Worm (Caenorhabditis elegans) whole organism, late embryonic: ENCODE measurements around the gene ndx-6.

Experiments
- C08G9.2 ChIP-seq: sonication (generic microtip); optimal IDR thresholded peaks from 2 replicates; lab custom pipeline; 2016; ENCODE audit warnings: mild to moderate bottlenecking, missing genetic modification characterization, moderate library complexity, missing compliant biosample characterization
- F13H6.1 ChIP-seq: sonication (generic microtip); optimal IDR thresholded peaks from 2 replicates; lab custom pipeline; 2016; ENCODE audit warnings: missing genetic modification characterization, missing compliant biosample characterization
- Y22D7AL.16 ChIP-seq: sonication (generic microtip); optimal IDR thresholded peaks from 2 replicates; lab custom pipeline; 2016; ENCODE audit warnings: missing genetic modification characterization, missing compliant biosample characterization
- ahr-1 ChIP-seq: sonication (generic microtip); optimal IDR thresholded peaks from 2 replicates; lab custom pipeline; 2016; ENCODE audit warnings: missing genetic modification characterization, missing compliant biosample characterization
- ama-1 ChIP-seq: fragments of 150-350 bp; optimal IDR thresholded peaks from 2 replicates; lab custom pipeline; 2014
- ceh-18 ChIP-seq: sonication (generic microtip); optimal IDR thresholded peaks from 2 replicates; lab custom pipeline; 2016; ENCODE audit warnings: missing genetic modification characterization, missing compliant biosample characterization
- ceh-19 ChIP-seq: fragments of 200-800 bp; sonication (Bioruptor generic); optimal IDR thresholded peaks from 2 replicates; lab custom pipeline; 2018; ENCODE audit warnings: mild to moderate bottlenecking, missing genetic modification characterization, missing compliant biosample characterization
- ceh-2 ChIP-seq: sonication (generic microtip); optimal IDR thresholded peaks from 2 replicates; lab custom pipeline; 2016; ENCODE audit warnings: missing genotype, missing genetic modification characterization, missing compliant biosample characterization
- ceh-22 ChIP-seq: sonication (generic microtip); optimal IDR thresholded peaks from 2 replicates; lab custom pipeline; 2017; ENCODE audit warnings: missing biosample characterization, missing genetic modification characterization
- ceh-24 ChIP-seq: sonication (generic microtip); optimal IDR thresholded peaks from 2 replicates; lab custom pipeline; 2016; ENCODE audit warnings: mild to moderate bottlenecking, missing genetic modification characterization, missing compliant biosample characterization
- ceh-30 ChIP-seq: fragments of 150-350 bp; optimal IDR thresholded peaks from 2 replicates; lab custom pipeline; 2014; ENCODE audit warnings: missing biosample characterization, missing genetic modification characterization
- ceh-31 ChIP-seq: sonication (generic microtip); optimal IDR thresholded peaks from 2 replicates; lab custom pipeline; 2016; ENCODE audit warnings: missing genetic modification characterization, missing compliant biosample characterization
- ceh-34 ChIP-seq: sonication (generic microtip); optimal IDR thresholded peaks from 2 replicates; lab custom pipeline; 2016; ENCODE audit warnings: mild to moderate bottlenecking, missing genetic modification characterization, missing compliant biosample characterization
- ceh-48 ChIP-seq: sonication (generic microtip); optimal IDR thresholded peaks from 2 replicates; lab custom pipeline; 2016; ENCODE audit warnings: missing genetic modification characterization, inconsistent platforms, missing compliant biosample characterization
- ceh-9 ChIP-seq: sonication (generic microtip); optimal IDR thresholded peaks from 2 replicates; lab custom pipeline; 2016; ENCODE audit warnings: mild to moderate bottlenecking, missing genetic modification characterization, inconsistent platforms, missing compliant biosample characterization
- che-1 ChIP-seq: sonication (generic microtip); optimal IDR thresholded peaks from 2 replicates; lab custom pipeline; 2016; ENCODE audit warnings: mild to moderate bottlenecking, missing genetic modification characterization, missing compliant biosample characterization
- dmd-4 ChIP-seq: sonication (generic microtip); optimal IDR thresholded peaks from 2 replicates; lab custom pipeline; 2016; ENCODE audit warnings: borderline replicate concordance, missing genetic modification characterization, missing compliant biosample characterization
- dve-1 ChIP-seq: sonication (generic microtip); optimal IDR thresholded peaks from 2 replicates; lab custom pipeline; 2017; ENCODE audit warnings: antibody characterized with exemption, mild to moderate bottlenecking, missing genetic modification characterization, missing compliant biosample characterization
- elt-2 ChIP-seq: sonication (generic microtip); optimal IDR thresholded peaks from 2 replicates; lab custom pipeline; 2016; ENCODE audit warnings: missing genetic modification reagents, missing genetic modification characterization, missing compliant biosample characterization
- eyg-1 ChIP-seq: sonication (generic microtip); optimal IDR thresholded peaks from 2 replicates; lab custom pipeline; 2016; ENCODE audit warnings: missing genotype, missing genetic modification characterization, missing compliant biosample characterization
- fkh-6 ChIP-seq: sonication (generic microtip); optimal IDR thresholded peaks from 2 replicates; lab custom pipeline; 2016; ENCODE audit warnings: missing genetic modification characterization, missing compliant biosample characterization
- hlh-6 ChIP-seq: sonication (generic microtip); optimal IDR thresholded peaks from 2 replicates; lab custom pipeline; 2016; ENCODE audit warnings: missing genotype, missing genetic modification characterization, missing compliant biosample characterization
- lin-11 ChIP-seq: fragments of 200-800 bp; sonication (Bioruptor generic); optimal IDR thresholded peaks from 2 replicates; lab custom pipeline; 2018; ENCODE audit warnings: mild to moderate bottlenecking, missing genetic modification characterization, missing compliant biosample characterization
- madf-2 ChIP-seq: sonication (generic microtip); optimal IDR thresholded peaks from 2 replicates; lab custom pipeline; 2017; ENCODE audit warnings: missing genetic modification characterization, missing compliant biosample characterization
- mec-3 ChIP-seq: sonication (generic microtip); optimal IDR thresholded peaks from 2 replicates; lab custom pipeline; 2016; ENCODE audit warnings: borderline replicate concordance, missing genetic modification characterization, missing compliant biosample characterization
- nfya-1 ChIP-seq: sonication (generic microtip); optimal IDR thresholded peaks from 2 replicates; lab custom pipeline; 2017; ENCODE audit warnings: missing genetic modification characterization, mild to moderate bottlenecking, missing compliant biosample characterization, antibody characterized with exemption, moderate library complexity
- nhr-232 ChIP-seq: sonication (generic microtip); optimal IDR thresholded peaks from 2 replicates; lab custom pipeline; 2016; ENCODE audit warnings: missing genetic modification characterization, missing compliant biosample characterization
- npax-4 ChIP-seq: sonication (generic microtip); optimal IDR thresholded peaks from 2 replicates; lab custom pipeline; 2016; ENCODE audit warnings: missing genetic modification characterization, missing compliant biosample characterization
- pha-2 ChIP-seq: sonication (generic microtip); optimal IDR thresholded peaks from 2 replicates; lab custom pipeline; 2017; ENCODE audit warnings: mild to moderate bottlenecking, missing genetic modification characterization, missing compliant biosample characterization
- pros-1 ChIP-seq: fragments of 150-350 bp; optimal IDR thresholded peaks from 2 replicates; lab custom pipeline; 2014; ENCODE audit warnings: missing biosample characterization, missing genetic modification reagents, missing genetic modification characterization
- ref-2 ChIP-seq: sonication (generic microtip); optimal IDR thresholded peaks from 2 replicates; lab custom pipeline; 2016; ENCODE audit warnings: missing genetic modification characterization, missing compliant biosample characterization
- sox-2 ChIP-seq: fragments of 200-800 bp; sonication (Bioruptor generic); IDR thresholded peaks from 2 replicates; pipeline ENCODE4 v1.3.6; 2022; ENCODE audit warnings: missing genetic modification reagents, missing genetic modification characterization, missing compliant biosample characterization
- sox-4 ChIP-seq: sonication (generic microtip); optimal IDR thresholded peaks from 2 replicates; lab custom pipeline; 2017; ENCODE audit warnings: mild to moderate bottlenecking, missing genetic modification characterization, inconsistent platforms, missing compliant biosample characterization
- syd-9 ChIP-seq: sonication (generic microtip); optimal IDR thresholded peaks from 2 replicates; lab custom pipeline; 2016; ENCODE audit warnings: mild to moderate bottlenecking, missing genetic modification characterization, moderate library complexity, missing compliant biosample characterization
- tbx-2 ChIP-seq: sonication (generic microtip); optimal IDR thresholded peaks from 2 replicates; lab custom pipeline; 2016; ENCODE audit warnings: missing genetic modification characterization, missing compliant biosample characterization
- unc-3 ChIP-seq, 2 experiments: fragments of 200-800 bp in 1 of 2; sonication (Bioruptor generic) in 1 of 2; sonication (generic microtip) in 1 of 2; conservative IDR thresholded peaks in 1 of 2; optimal IDR thresholded peaks in 1 of 2; 2 replicates each; pipeline versions ENCODE4 v1.3.6 to Lab custom; 2016 to 2022; ENCODE audit warnings: missing compliant biosample characterization in 2 of 2, missing genetic modification characterization in 2 of 2, missing genetic modification reagents in 1 of 2
- unc-55 ChIP-seq: sonication (generic microtip); optimal IDR thresholded peaks from 2 replicates; lab custom pipeline; 2017; ENCODE audit warnings: missing biosample characterization, missing genetic modification reagents, missing genetic modification characterization
- unc-86 ChIP-seq: sonication (generic microtip); optimal IDR thresholded peaks from 2 replicates; lab custom pipeline; 2016; ENCODE audit warnings: missing genetic modification characterization, missing compliant biosample characterization
- zip-5 ChIP-seq: sonication (generic microtip); optimal IDR thresholded peaks from 2 replicates; lab custom pipeline; 2016; ENCODE audit warnings: missing genetic modification characterization, missing compliant biosample characterization
- ztf-16 ChIP-seq: sonication (generic microtip); optimal IDR thresholded peaks from 2 replicates; lab custom pipeline; 2017; ENCODE audit warnings: missing genetic modification characterization, missing compliant biosample characterization

ndx-6 gene

DNA sequence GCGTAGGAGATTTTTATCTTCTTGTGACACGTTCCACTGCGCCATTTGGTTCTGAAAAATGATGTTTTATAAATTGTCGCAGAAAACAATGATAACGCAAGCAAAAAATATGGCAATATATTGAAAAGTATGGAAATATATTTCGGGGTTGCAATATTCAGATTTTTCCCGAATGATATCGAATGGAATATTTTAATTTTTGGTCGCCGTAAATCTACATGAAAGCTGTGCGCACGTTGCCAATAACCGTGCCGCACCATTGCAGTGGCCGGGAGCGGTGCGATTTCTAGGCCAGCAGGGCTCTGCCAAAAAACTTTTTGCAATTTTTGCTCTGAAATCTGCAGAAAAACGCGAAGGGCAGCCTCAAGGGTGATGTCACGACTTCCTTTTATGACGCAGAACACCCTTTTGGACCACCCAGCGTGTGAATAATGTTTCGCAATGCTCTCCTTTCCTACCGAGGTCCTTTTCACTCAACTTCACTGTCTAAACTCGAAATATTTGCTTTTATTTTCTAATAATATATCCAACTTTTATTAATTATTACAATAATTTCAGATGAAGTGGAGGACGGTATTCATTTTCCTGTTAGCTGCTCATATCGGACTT is 31.4 kb downstream of the ndx-6 start, which contains the start of the genes F09E5.11 and bmy-1 (continued):
- TF ChIP-seq ceh-9 (tag; lab: Kevin White, UChicago) (no peak), Y22D7AL.16 (no peak), sox-4 (tag; lab: Kevin White, UChicago) (no peak), nfya-1 (tag; lab: Kevin White, UChicago) (peak; percentile 53), dve-1 (tag; lab: Kevin White, UChicago) (no peak), ceh-48 (tag; lab: Kevin White, UChicago) (peak; percentile 10), pros-1 (tag; lab: Kevin White, UChicago) (no peak), ceh-30 (tag; lab: Kevin White, UChicago) (no peak), ref-2 (peak; percentile 86), hlh-6 (peak; percentile 53), zip-5 (peak; percentile 77), mec-3 (tag; lab: Kevin White, UChicago) (peak; percentile 85), pha-2 (tag; lab: Kevin White, UChicago) (no peak), unc-86 (tag; lab: Kevin White, UChicago) (peak; percentile 66), C08G9.2 (peak; percentile 95), ceh-18 (tag; lab: Kevin White, UChicago) (peak; percentile 55), sox-2 (GFP tag; lab: Robert Waterston, UW) (no peak), ceh-24 (tag; lab: Kevin White, UChicago) (no peak), ahr-1 (tag; lab: Kevin White, UChicago) (peak; percentile 43), npax-4 (no peak), tbx-2 (tag; lab: Kevin White, UChicago) (peak; percentile 97), ceh-22 (tag; lab: Kevin White, UChicago) (no peak), nhr-232 (no peak), ama-1 (lab: Kevin White, UChicago) (no peak), che-1 (tag; lab: Kevin White, UChicago) (no peak), ceh-34 (peak; percentile 62), unc-3 (GFP tag; conservative IDR thresholded peaks at IDR 0.05; lab: Robert Waterston, UW) (no peak), unc-3 (tag; optimal IDR thresholded peaks at IDR 0.05; lab: Kevin White, UChicago) (peak; percentile 28), ceh-2 (tag; lab: Kevin White, UChicago) (peak; percentile 95), syd-9 (peak; percentile 20), unc-55 (GFP tag; lab: Kevin White, UChicago) (no peak), F13H6.1 (tag; lab: Kevin White, UChicago) (peak; percentile 27), ztf-16 (tag; lab: Kevin White, UChicago) (peak; percentile 36), madf-2 (tag; lab: Kevin White, UChicago) (peak; percentile 64)

DNA sequence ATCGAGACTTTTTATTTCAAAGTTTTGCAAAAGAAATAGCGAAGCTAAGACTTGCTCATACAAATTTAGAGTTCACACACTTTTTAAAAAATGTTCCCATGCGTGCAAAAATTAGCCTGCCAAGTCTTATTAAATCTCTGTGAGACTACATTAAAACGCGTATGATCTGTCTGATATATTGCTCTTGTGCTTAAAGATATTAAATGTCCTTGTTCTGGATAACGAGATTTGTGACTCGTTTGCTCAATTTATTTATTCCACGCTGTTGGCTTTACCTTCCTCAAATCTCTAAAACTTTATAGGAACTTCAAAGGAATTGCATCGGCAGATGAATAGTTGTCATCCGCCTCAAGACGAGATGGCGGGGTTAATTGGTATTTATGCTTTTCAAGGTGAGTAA is 34.3 kb downstream of the ndx-6 start, which contains the start of gene srg-69:
Gene srg-69 (plus strand): TSS at position 301 of the 400 bp plus-strand sequence.
- TF ChIP-seq ref-2 (no peak), fkh-6 (tag; lab: Kevin White, UChicago) (no peak), eyg-1 (no peak), unc-86 (tag; lab: Kevin White, UChicago) (no peak), ceh-19 (GFP tag; lab: Kevin White, UChicago) (no peak), ceh-30 (tag; lab: Kevin White, UChicago) (no peak), dmd-4 (tag; lab: Kevin White, UChicago) (no peak), ahr-1 (tag; lab: Kevin White, UChicago) (no peak), lin-11 (tag; lab: Kevin White, UChicago) (no peak), elt-2 (tag; lab: Kevin White, UChicago) (no peak), ceh-31 (tag; lab: Kevin White, UChicago) (no peak)
